Fruit fly (Drosophila melanogaster): Measurements from ENCODE around the gene CG6607.

CG6607 gene

DNA sequence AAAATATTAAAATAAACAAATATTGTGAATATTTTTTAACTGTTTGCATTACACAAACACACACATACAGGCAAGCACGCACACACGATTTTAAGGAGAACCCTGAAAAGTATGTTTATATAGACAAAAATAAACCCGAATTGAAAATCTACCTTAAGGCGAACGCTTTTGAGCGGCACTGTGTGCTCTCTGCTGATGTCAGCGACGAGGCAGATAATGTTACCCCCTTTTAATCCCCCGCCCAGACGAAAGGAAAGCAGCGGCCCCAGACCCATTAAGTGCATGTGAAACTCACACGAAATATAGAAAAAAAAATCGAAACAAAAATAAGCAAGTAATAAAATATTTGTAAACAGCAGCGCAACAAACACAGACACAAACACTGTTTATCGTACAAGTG, 6.5 kb upstream of the CG6607 start:
- TF ChIP-seq cic (GFP tag; optimal IDR thresholded peaks at IDR 0.05) (peak; percentile 54), kay (GFP tag; ENCODE audit: borderline replicate concordance) (peak; percentile 20), cnc (optimal IDR thresholded peaks at IDR 0.05) (no peak), tj (GFP tag; optimal IDR thresholded peaks at IDR 0.05) (peak; percentile 50), Hr96 (GFP tag; optimal IDR thresholded peaks at IDR 0.05) (no peak)

DNA sequence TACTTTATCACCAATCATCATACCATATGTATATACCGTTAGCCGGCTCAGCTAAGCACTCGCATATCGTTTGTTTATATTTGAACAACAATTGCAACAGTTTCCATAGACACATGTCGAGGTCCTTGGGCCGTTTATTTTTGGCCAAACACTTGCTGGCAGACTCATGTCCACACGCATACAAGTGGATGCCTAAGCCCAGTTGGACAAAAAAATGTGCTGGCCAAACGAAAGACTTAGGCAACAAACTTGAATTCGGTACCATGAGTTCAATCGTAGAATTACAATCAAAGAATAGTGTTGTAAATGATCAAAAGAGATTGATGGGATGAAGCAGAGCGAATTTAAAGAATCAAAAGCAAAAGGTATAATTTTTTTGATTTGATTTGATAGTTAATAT, 4.3 kb upstream of the CG6607 start, which contains the start of gene CG13622:
Gene CG13622, minus strand, starts transcription at position 101 of the 400 bp plus-strand sequence.
- TF ChIP-seq kay (GFP tag; ENCODE audit: borderline replicate concordance) (no peak), pad (GFP tag; optimal IDR thresholded peaks at IDR 0.05) (no peak), Hr96 (GFP tag; optimal IDR thresholded peaks at IDR 0.05) (no peak), cic (GFP tag; optimal IDR thresholded peaks at IDR 0.05) (no peak), CG33017 (tag; optimal IDR thresholded peaks at IDR 0.05) (no peak), CG1620 (GFP tag; optimal IDR thresholded peaks at IDR 0.05) (no peak), CG12768 (GFP tag; optimal IDR thresholded peaks at IDR 0.05) (no peak), CG14711 (tag; optimal IDR thresholded peaks at IDR 0.05) (no peak), toe (GFP tag; optimal IDR thresholded peaks at IDR 0.05) (no peak), ovo (GFP tag; optimal IDR thresholded peaks at IDR 0.05) (no peak), cnc (optimal IDR thresholded peaks at IDR 0.05) (no peak), Crg-1 (GFP tag; optimal IDR thresholded peaks at IDR 0.05) (no peak), CG5204 (GFP tag; optimal IDR thresholded peaks at IDR 0.05) (no peak), Mnt (GFP tag; optimal IDR thresholded peaks at IDR 0.05) (no peak), Clk (GFP tag; optimal IDR thresholded peaks at IDR 0.05) (no peak), bab1 (GFP tag; optimal IDR thresholded peaks at IDR 0.05) (no peak), CG7045 (GFP tag; optimal IDR thresholded peaks at IDR 0.05) (no peak), CG11617 (GFP tag; optimal IDR thresholded peaks at IDR 0.05) (no peak), tj (GFP tag; optimal IDR thresholded peaks at IDR 0.05) (no peak), CG7101 (tag; optimal IDR thresholded peaks at IDR 0.05) (no peak)

DNA sequence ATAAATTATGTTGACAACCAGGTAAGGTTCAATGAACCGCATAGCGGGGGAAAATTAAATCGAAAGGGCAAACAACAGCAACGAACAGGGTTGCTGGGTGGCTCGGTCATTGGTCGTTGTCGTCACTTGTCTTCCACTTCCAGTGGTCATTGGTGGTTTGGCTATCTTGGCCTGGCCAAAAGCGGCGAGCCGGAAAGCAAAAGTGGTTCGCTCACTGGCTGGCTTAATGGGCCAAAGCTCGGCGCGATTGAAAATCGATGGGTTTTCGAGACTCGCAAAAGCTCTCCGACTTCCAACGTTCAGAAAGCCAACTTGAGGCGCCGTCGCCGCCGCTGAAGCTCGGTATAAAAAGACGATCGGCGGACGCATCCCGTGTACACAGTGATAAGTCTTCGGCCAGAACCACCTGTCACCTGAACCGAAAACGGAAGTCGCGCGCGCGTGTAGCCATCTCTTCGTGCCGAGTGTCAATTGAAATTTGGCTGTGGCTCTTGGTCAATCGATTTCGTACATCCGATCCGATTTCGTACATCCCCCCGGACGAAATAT, 3.3 kb upstream of the CG6607 start, which contains the start of gene Jhbp12:
Gene Jhbp12, plus strand, starts transcription at position 369 of the 549 bp plus-strand sequence.
- TF ChIP-seq CG14711 (tag; optimal IDR thresholded peaks at IDR 0.05) (no peak), CG1620 (GFP tag; optimal IDR thresholded peaks at IDR 0.05) (no peak), Hr96 (GFP tag; optimal IDR thresholded peaks at IDR 0.05) (no peak), CG11617 (GFP tag; optimal IDR thresholded peaks at IDR 0.05) (no peak), CG33017 (tag; optimal IDR thresholded peaks at IDR 0.05) (no peak), pad (GFP tag; optimal IDR thresholded peaks at IDR 0.05) (no peak), CG7101 (tag; optimal IDR thresholded peaks at IDR 0.05) (no peak), CG7045 (GFP tag; optimal IDR thresholded peaks at IDR 0.05) (no peak), CG12768 (GFP tag; optimal IDR thresholded peaks at IDR 0.05) (no peak), Crg-1 (GFP tag; optimal IDR thresholded peaks at IDR 0.05) (no peak)

DNA sequence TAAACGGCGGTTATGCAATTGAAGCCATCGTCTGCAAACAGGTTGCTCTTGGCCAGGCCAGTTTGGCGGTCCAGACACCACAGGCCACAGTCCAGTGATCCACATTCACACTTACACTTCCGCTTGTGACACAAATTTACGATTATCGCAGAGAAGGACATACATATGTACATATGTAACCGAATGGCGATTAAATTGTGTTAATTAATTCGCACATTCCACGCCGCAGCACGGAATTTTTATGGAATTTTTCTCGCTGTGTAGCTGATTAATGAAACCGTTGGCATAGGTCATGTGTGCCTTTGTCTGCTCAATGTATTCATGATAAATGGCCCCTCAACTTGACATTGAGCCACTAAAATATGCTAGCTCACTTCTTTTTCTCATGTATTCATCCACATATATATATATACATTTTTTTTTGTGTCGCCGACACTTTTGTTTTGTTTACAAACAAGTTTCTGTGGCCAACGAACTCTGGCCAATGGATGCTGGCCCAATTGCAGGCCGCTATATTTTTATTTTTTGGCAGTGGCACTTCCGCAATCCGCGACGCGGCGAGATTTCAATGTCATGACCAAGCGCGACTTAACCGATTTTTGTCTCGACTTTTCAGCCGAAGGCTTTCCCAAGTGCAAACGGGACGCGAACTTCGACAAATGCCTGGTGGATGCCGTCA, 1.7 kb upstream of the CG6607 start:
- TF ChIP-seq CG5204 (GFP tag; optimal IDR thresholded peaks at IDR 0.05) (no peak), Clk (GFP tag; optimal IDR thresholded peaks at IDR 0.05) (no peak), CG14711 (tag; optimal IDR thresholded peaks at IDR 0.05) (no peak), CG1620 (GFP tag; optimal IDR thresholded peaks at IDR 0.05) (no peak), Hr96 (GFP tag; optimal IDR thresholded peaks at IDR 0.05) (no peak), tj (GFP tag; optimal IDR thresholded peaks at IDR 0.05) (no peak), CG7045 (GFP tag; optimal IDR thresholded peaks at IDR 0.05) (no peak), cic (GFP tag; optimal IDR thresholded peaks at IDR 0.05) (no peak), CG12768 (GFP tag; optimal IDR thresholded peaks at IDR 0.05) (no peak), ovo (GFP tag; optimal IDR thresholded peaks at IDR 0.05) (no peak), Crg-1 (GFP tag; optimal IDR thresholded peaks at IDR 0.05) (no peak), toe (GFP tag; optimal IDR thresholded peaks at IDR 0.05) (no peak), kay (GFP tag; ENCODE audit: borderline replicate concordance) (no peak)

DNA sequence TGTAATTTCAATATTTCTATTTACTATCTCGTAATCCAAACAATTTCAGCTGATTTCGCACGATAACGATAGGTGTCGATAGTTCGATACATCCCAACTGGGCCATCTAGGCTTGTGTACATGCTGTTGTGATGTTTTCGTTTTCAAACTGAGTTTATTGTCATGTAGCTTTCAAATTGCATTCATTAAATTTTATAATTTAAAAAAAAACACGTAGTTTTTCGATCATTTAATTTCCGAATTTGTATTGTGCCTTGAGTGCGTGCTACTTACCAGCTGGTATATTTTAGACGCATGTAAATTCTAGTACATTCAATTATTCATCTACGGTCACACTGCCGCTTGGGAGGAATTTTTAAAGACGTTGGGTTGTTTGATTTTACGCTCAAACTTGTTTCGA, 2.5 kb downstream of the CG6607 start, which contains the start of the genes CG13623 and ana1:
Gene CG13623, minus strand, starts transcription at position 231 of the 400 bp plus-strand sequence.
Gene ana1, plus strand, starts transcription at position 249 of the 400 bp plus-strand sequence.
- TF ChIP-seq toe (GFP tag; optimal IDR thresholded peaks at IDR 0.05) (peak; percentile 19), CG5204 (GFP tag; optimal IDR thresholded peaks at IDR 0.05) (no peak), Hr96 (GFP tag; optimal IDR thresholded peaks at IDR 0.05) (no peak), Mnt (GFP tag; optimal IDR thresholded peaks at IDR 0.05) (peak; percentile 44), kay (GFP tag; ENCODE audit: borderline replicate concordance) (no peak), CG1620 (GFP tag; optimal IDR thresholded peaks at IDR 0.05) (no peak), CG7045 (GFP tag; optimal IDR thresholded peaks at IDR 0.05) (no peak), Crg-1 (GFP tag; optimal IDR thresholded peaks at IDR 0.05) (no peak), CG33017 (tag; optimal IDR thresholded peaks at IDR 0.05) (no peak), bab1 (GFP tag; optimal IDR thresholded peaks at IDR 0.05) (peak; percentile 29), ovo (GFP tag; optimal IDR thresholded peaks at IDR 0.05) (no peak), Clk (GFP tag; optimal IDR thresholded peaks at IDR 0.05) (no peak), CG11617 (GFP tag; optimal IDR thresholded peaks at IDR 0.05) (no peak), tj (GFP tag; optimal IDR thresholded peaks at IDR 0.05) (no peak), pad (GFP tag; optimal IDR thresholded peaks at IDR 0.05) (no peak)

DNA sequence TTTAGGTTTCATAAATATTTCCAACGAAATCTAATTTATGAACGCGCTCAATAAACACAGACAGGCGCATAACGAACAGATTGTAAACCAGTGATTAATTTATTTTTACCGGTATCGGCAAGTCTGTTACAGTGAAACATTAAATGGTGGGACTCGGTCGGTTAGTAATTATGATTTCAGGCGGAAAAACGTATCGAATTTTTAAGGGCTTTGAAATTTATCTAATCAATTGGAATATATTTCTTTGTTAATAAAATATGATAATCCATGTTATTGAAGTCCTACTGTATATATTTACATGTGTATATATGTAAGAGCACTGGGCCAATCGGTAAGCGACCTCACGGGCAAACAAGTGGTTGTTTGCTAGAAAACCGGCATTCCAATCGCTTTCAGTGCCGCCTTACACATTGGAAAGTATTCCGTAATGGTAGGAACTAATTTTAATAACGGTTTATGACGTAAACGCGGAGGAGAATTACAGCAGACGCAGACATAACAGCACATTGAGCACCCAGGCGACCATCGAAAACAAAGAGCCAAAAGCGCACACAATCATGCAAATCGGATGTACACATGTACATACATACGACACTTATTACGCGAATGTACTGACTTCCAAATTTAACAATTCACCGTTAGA, 15.3 kb downstream of the CG6607 start:
- TF ChIP-seq CG1620 (GFP tag; optimal IDR thresholded peaks at IDR 0.05), result peak; percentile 91
- TF ChIP-seq CG12768 (GFP tag; optimal IDR thresholded peaks at IDR 0.05), result peak; percentile 86
- peak; percentile 97 for TF ChIP-seq pad (GFP tag; optimal IDR thresholded peaks at IDR 0.05)
- TF ChIP-seq CG11617 (GFP tag; optimal IDR thresholded peaks at IDR 0.05), result peak; percentile 85
- peak; percentile 94 for TF ChIP-seq CG5204 (GFP tag; optimal IDR thresholded peaks at IDR 0.05)
- no peak for TF ChIP-seq Mnt (GFP tag; optimal IDR thresholded peaks at IDR 0.05)
- peak; percentile 48 for TF ChIP-seq bab1 (GFP tag; optimal IDR thresholded peaks at IDR 0.05)
- TF ChIP-seq CG7101 (tag; optimal IDR thresholded peaks at IDR 0.05), result peak; percentile 94
- TF ChIP-seq CG33017 (tag; optimal IDR thresholded peaks at IDR 0.05), result peak; percentile 95
- peak; percentile 89 for TF ChIP-seq Hr96 (GFP tag; optimal IDR thresholded peaks at IDR 0.05)
- TF ChIP-seq Crg-1 (GFP tag; optimal IDR thresholded peaks at IDR 0.05), result peak; percentile 90
- peak; percentile 82 for TF ChIP-seq CG14711 (tag; optimal IDR thresholded peaks at IDR 0.05)
- peak; percentile 86 for TF ChIP-seq toe (GFP tag; optimal IDR thresholded peaks at IDR 0.05)
- TF ChIP-seq cic (GFP tag; optimal IDR thresholded peaks at IDR 0.05), result peak; percentile 72
- TF ChIP-seq cnc (optimal IDR thresholded peaks at IDR 0.05), result no peak
- TF ChIP-seq Clk (GFP tag; optimal IDR thresholded peaks at IDR 0.05), result peak; percentile 63
- TF ChIP-seq tj (GFP tag; optimal IDR thresholded peaks at IDR 0.05), result peak; percentile 44
- peak; percentile 94 for TF ChIP-seq kay (GFP tag; ENCODE audit: borderline replicate concordance)
- TF ChIP-seq ovo (GFP tag; optimal IDR thresholded peaks at IDR 0.05), result peak; percentile 70
- peak; percentile 86 for TF ChIP-seq CG7045 (GFP tag; optimal IDR thresholded peaks at IDR 0.05)
